Fruit fly (Drosophila melanogaster) whole organism, embryonic: ENCODE data around the gene CG15891.

Source experiments
- Ada2b ChIP-seq: fragments of 200-800 bp; sonication (Bioruptor generic); IDR thresholded peaks from 2 replicates; pipeline ENCODE4 v1.3.6; 2022; ENCODE audit warnings: missing biosample characterization, missing genetic modification characterization
- B-H1 ChIP-seq: fragments of 200-800 bp; sonication (Bioruptor generic); IDR thresholded peaks from 3 replicates; pipeline ENCODE4 v1.3.6; 2022; ENCODE audit warnings: missing biosample characterization, missing genetic modification characterization
- Blimp-1 ChIP-seq: fragments of 200-800 bp; sonication (Bioruptor generic); optimal IDR thresholded peaks from 3 replicates; lab custom pipeline; 2018; ENCODE audit warnings: missing biosample characterization, missing genetic modification characterization, mild to moderate bottlenecking, moderate library complexity, missing genetic modification reagents
- CG10366 ChIP-seq: fragments of 200-800 bp; sonication (Bioruptor generic); IDR thresholded peaks from 2 replicates; pipeline ENCODE4 v1.3.6; 2022; ENCODE audit warnings: missing biosample characterization, missing genetic modification characterization
- CG11456 ChIP-seq: fragments of 200-800 bp; sonication (Bioruptor generic); IDR thresholded peaks from 3 replicates; pipeline ENCODE4 v1.3.6; 2022; ENCODE audit warnings: missing biosample characterization, missing genetic modification characterization
- CG14050 ChIP-seq: fragments of 200-800 bp; sonication (Bioruptor generic); IDR thresholded peaks from 3 replicates; pipeline ENCODE4 v1.3.6; 2022; ENCODE audit warnings: missing biosample characterization, missing genetic modification characterization
- CG15073 ChIP-seq: fragments of 200-800 bp; sonication (Bioruptor generic); optimal IDR thresholded peaks from 2 replicates; lab custom pipeline; 2016; ENCODE audit warnings: missing biosample characterization, missing genetic modification characterization
- CG17328 ChIP-seq: fragments of 200-800 bp; sonication (Bioruptor generic); IDR thresholded peaks from 2 replicates; pipeline ENCODE4 v1.3.6; 2022; ENCODE audit warnings: missing biosample characterization, missing genetic modification characterization
- CG2875 ChIP-seq: fragments of 200-800 bp; sonication (Bioruptor generic); optimal IDR thresholded peaks from 2 replicates; lab custom pipeline; 2017; ENCODE audit warnings: missing biosample characterization, mild to moderate bottlenecking, missing genetic modification characterization, missing genetic modification reagents
- CG32772 ChIP-seq: fragments of 200-800 bp; sonication (Bioruptor generic); IDR thresholded peaks from 2 replicates; pipeline ENCODE4 v1.3.6; 2022; ENCODE audit warnings: missing biosample characterization, missing genetic modification characterization
- CG3281 ChIP-seq: fragments of 200-800 bp; sonication (Bioruptor generic); optimal IDR thresholded peaks from 3 replicates; lab custom pipeline; 2017; ENCODE audit warnings: missing biosample characterization, mild to moderate bottlenecking, missing genetic modification characterization
- CG34224 ChIP-seq: fragments of 200-800 bp; sonication (Bioruptor generic); IDR thresholded peaks from 3 replicates; pipeline ENCODE4 v1.3.6; 2022; ENCODE audit warnings: missing biosample characterization, missing genetic modification characterization; ENCODE audit not compliant: partially characterized antibody
- CG43689 ChIP-seq: fragments of 200-800 bp; sonication (Bioruptor generic); IDR thresholded peaks from 2 replicates; pipeline ENCODE4 v1.3.6; 2022; ENCODE audit warnings: missing biosample characterization, missing genetic modification characterization
- CG4730 ChIP-seq: fragments of 200-800 bp; sonication (Bioruptor generic); IDR thresholded peaks from 2 replicates; pipeline ENCODE4 v1.3.6; 2022; ENCODE audit warnings: missing biosample characterization, missing genetic modification characterization
- CG6175 ChIP-seq: fragments of 200-800 bp; sonication (Bioruptor generic); IDR thresholded peaks from 3 replicates; pipeline ENCODE4 v1.3.6; 2022; ENCODE audit warnings: missing biosample characterization, missing genetic modification characterization
- CG7556 ChIP-seq: fragments of 200-800 bp; sonication (Bioruptor generic); optimal IDR thresholded peaks from 2 replicates; lab custom pipeline; 2017; ENCODE audit warnings: missing biosample characterization, mild to moderate bottlenecking, missing genetic modification characterization
- CG7963 ChIP-seq: fragments of 200-800 bp; sonication (Bioruptor generic); IDR thresholded peaks from 3 replicates; pipeline ENCODE4 v1.3.6; 2022; ENCODE audit warnings: missing biosample characterization, missing genetic modification characterization; ENCODE audit not compliant: partially characterized antibody
- CG8944 ChIP-seq: fragments of 200-800 bp; sonication (Bioruptor generic); optimal IDR thresholded peaks from 3 replicates; lab custom pipeline; 2016; ENCODE audit warnings: missing biosample characterization, missing genetic modification characterization
- CG9817 ChIP-seq: fragments of 200-800 bp; sonication (Bioruptor generic); optimal IDR thresholded peaks from 2 replicates; lab custom pipeline; 2018; ENCODE audit warnings: missing biosample characterization, mild to moderate bottlenecking, missing genetic modification characterization, moderate library complexity
- Camta ChIP-seq: fragments of 200-800 bp; sonication (Bioruptor generic); optimal IDR thresholded peaks from 2 replicates; lab custom pipeline; 2016; ENCODE audit warnings: missing biosample characterization, missing genetic modification characterization
- CoRest ChIP-seq: fragments of 200-800 bp; sonication (Bioruptor generic); optimal IDR thresholded peaks from 3 replicates; lab custom pipeline; 2018; ENCODE audit warnings: missing biosample characterization, mild to moderate bottlenecking, missing genetic modification characterization, moderate library complexity
- Dfd ChIP-seq, 2 experiments: fragments of >200 bp; optimal IDR thresholded peaks; 2 replicates each; lab custom pipeline; 2017; ENCODE audit warnings: missing biosample characterization in 2 of 2, missing genetic modification characterization in 2 of 2
- Dip3 ChIP-seq: fragments of 200-800 bp; sonication (Bioruptor generic); optimal IDR thresholded peaks from 3 replicates; lab custom pipeline; 2016; ENCODE audit warnings: missing biosample characterization, missing genetic modification characterization
- Doc3 ChIP-seq: fragments of 200-800 bp; sonication (Bioruptor generic); IDR thresholded peaks from 3 replicates; pipeline ENCODE4 v1.3.6; 2022; ENCODE audit warnings: missing biosample characterization, missing genetic modification characterization; ENCODE audit not compliant: partially characterized antibody
- Drgx ChIP-seq: fragments of 200-800 bp; sonication (Bioruptor generic); IDR thresholded peaks from 2 replicates; pipeline ENCODE4 v1.3.6; 2022; ENCODE audit warnings: missing biosample characterization, missing genetic modification characterization
- Hey ChIP-seq: fragments of 200-800 bp; sonication (Bioruptor generic); optimal IDR thresholded peaks from 3 replicates; lab custom pipeline; 2018; ENCODE audit warnings: missing biosample characterization, mild to moderate bottlenecking, missing genetic modification characterization
- Jarid2 ChIP-seq: fragments of 200-800 bp; sonication (Bioruptor generic); optimal IDR thresholded peaks from 3 replicates; lab custom pipeline; 2017; ENCODE audit warnings: mild to moderate bottlenecking, missing biosample characterization, missing genetic modification reagents, missing genetic modification characterization
- Mes4 ChIP-seq: fragments of 200-800 bp; sonication (Bioruptor generic); optimal IDR thresholded peaks from 2 replicates; lab custom pipeline; 2016; ENCODE audit warnings: missing biosample characterization, missing genetic modification characterization
- Sox102F ChIP-seq: fragments of 200-800 bp; sonication (Bioruptor generic); optimal IDR thresholded peaks from 2 replicates; lab custom pipeline; 2018; ENCODE audit warnings: missing biosample characterization, mild to moderate bottlenecking, missing genetic modification characterization, moderate library complexity
- Usf ChIP-seq: fragments of 200-800 bp; sonication (Bioruptor generic); optimal IDR thresholded peaks from 2 replicates; lab custom pipeline; 2017; ENCODE audit warnings: missing genotype, missing biosample characterization, missing genetic modification characterization
- cad ChIP-seq: fragments of >200 bp; optimal IDR thresholded peaks from 2 replicates; lab custom pipeline; 2017; ENCODE audit warnings: missing biosample characterization, missing genetic modification characterization
- chif ChIP-seq, 2 experiments: fragments of 200-800 bp; sonication (Bioruptor generic); optimal IDR thresholded peaks; 3 replicates each; lab custom pipeline; 2016; ENCODE audit warnings: missing biosample characterization in 2 of 2, missing genetic modification characterization in 2 of 2
- chn ChIP-seq: fragments of 200-800 bp; sonication (Bioruptor generic); optimal IDR thresholded peaks from 2 replicates; lab custom pipeline; 2016; ENCODE audit warnings: missing biosample characterization, missing genetic modification characterization
- cwo ChIP-seq: fragments of 200-800 bp; sonication (Bioruptor generic); optimal IDR thresholded peaks from 3 replicates; lab custom pipeline; 2017; ENCODE audit warnings: missing biosample characterization, missing genetic modification characterization, mild to moderate bottlenecking, moderate library complexity, missing genetic modification reagents
- dimm ChIP-seq: fragments of 200-800 bp; sonication (Bioruptor generic); IDR thresholded peaks from 2 replicates; pipeline ENCODE4 v1.3.6; 2022; ENCODE audit warnings: missing biosample characterization, missing genetic modification characterization
- gce ChIP-seq: fragments of 200-800 bp; sonication (Bioruptor generic); IDR thresholded peaks from 3 replicates; pipeline ENCODE4 v1.3.6; 2022; ENCODE audit warnings: missing biosample characterization, missing genetic modification characterization
- grn ChIP-seq: fragments of 200-800 bp; sonication (Bioruptor generic); optimal IDR thresholded peaks from 3 replicates; lab custom pipeline; 2017; ENCODE audit warnings: missing biosample characterization, missing genetic modification characterization
- inv ChIP-seq: fragments of 200-800 bp; sonication (Bioruptor generic); IDR thresholded peaks from 2 replicates; pipeline ENCODE4 v1.3.6; 2022; ENCODE audit warnings: missing biosample characterization, missing genetic modification characterization; ENCODE audit not compliant: partially characterized antibody
- lbe ChIP-seq: fragments of 200-800 bp; sonication (Bioruptor generic); optimal IDR thresholded peaks from 2 replicates; lab custom pipeline; 2016; ENCODE audit warnings: missing biosample characterization, mild to moderate bottlenecking, missing genetic modification characterization
- maf-S ChIP-seq: fragments of 200-800 bp; sonication (Bioruptor generic); optimal IDR thresholded peaks from 2 replicates; lab custom pipeline; 2016; ENCODE audit warnings: missing biosample characterization, missing genetic modification characterization
- mirr ChIP-seq: fragments of 200-800 bp; sonication (Bioruptor generic); optimal IDR thresholded peaks from 3 replicates; lab custom pipeline; 2018; ENCODE audit warnings: missing biosample characterization, mild to moderate bottlenecking, missing genetic modification characterization
- nau ChIP-seq: fragments of 200-800 bp; sonication (Bioruptor generic); optimal IDR thresholded peaks from 3 replicates; lab custom pipeline; 2017; ENCODE audit warnings: missing biosample characterization, mild to moderate bottlenecking, missing genetic modification characterization, missing genetic modification reagents
- pan ChIP-seq, 4 experiments: fragments of >200 bp in 3 of 4; fragments of 200-800 bp in 1 of 4; sonication (Bioruptor generic) in 1 of 4; optimal IDR thresholded peaks in 3 of 4; IDR thresholded peaks in 1 of 4; 2 replicates each; pipeline versions ENCODE4 v1.3.6 to Lab custom; 2017 to 2022; ENCODE audit warnings: missing biosample characterization in 2 of 4, missing genetic modification characterization in 2 of 4, mixed read lengths in 1 of 4
- pb ChIP-seq: fragments of 200-800 bp; sonication (Bioruptor generic); optimal IDR thresholded peaks from 3 replicates; lab custom pipeline; 2016; ENCODE audit warnings: missing biosample characterization, missing genetic modification characterization
- ro ChIP-seq: fragments of 200-800 bp; sonication (Bioruptor generic); IDR thresholded peaks from 2 replicates; pipeline ENCODE4 v1.3.6; 2022; ENCODE audit warnings: missing biosample characterization, missing genetic modification characterization
- scrt ChIP-seq: fragments of 200-800 bp; sonication (Bioruptor generic); optimal IDR thresholded peaks from 2 replicates; lab custom pipeline; 2018; ENCODE audit warnings: missing biosample characterization, mild to moderate bottlenecking, missing genetic modification characterization, moderate library complexity
- stwl ChIP-seq: fragments of 200-800 bp; sonication (Bioruptor generic); optimal IDR thresholded peaks from 3 replicates; lab custom pipeline; 2018; ENCODE audit warnings: missing biosample characterization, mild to moderate bottlenecking, missing genetic modification characterization, moderate library complexity
- tio ChIP-seq: fragments of 200-800 bp; sonication (Bioruptor generic); optimal IDR thresholded peaks from 2 replicates; lab custom pipeline; 2017; ENCODE audit warnings: missing biosample characterization, missing genetic modification characterization, inconsistent platforms
- zen2 ChIP-seq: fragments of 200-800 bp; sonication (Bioruptor generic); IDR thresholded peaks from 3 replicates; pipeline ENCODE4 v1.3.6; 2022; ENCODE audit warnings: missing biosample characterization, missing genetic modification characterization; ENCODE audit not compliant: partially characterized antibody

Gene CG15891

dm6 chrX:6278879-6279628 is 16.1 kb downstream of the CG15891 start (continued):
- TF ChIP-seq B-H1 (GFP tag; lab: Robert Waterston, UW) (no peak), mirr (GFP tag; lab: Kevin White, UChicago) (no peak), chif (GFP tag; optimal IDR thresholded peaks at IDR 0.05; lab: Kevin White, UChicago) (no peak), CG10366 (GFP tag; lab: Robert Waterston, UW) (no peak), maf-S (GFP tag; lab: Kevin White, UChicago) (peak; percentile 1), dimm (no peak), scrt (peak; percentile 34), CG9817 (tag; lab: Kevin White, UChicago) (no peak), ro (GFP tag; lab: Robert Waterston, UW) (no peak), Jarid2 (GFP tag; lab: Kevin White, UChicago) (peak; percentile 79), CG7963 (GFP tag; lab: Robert Waterston, UW) (no peak), CG7556 (GFP tag; lab: Kevin White, UChicago) (peak; percentile 22), CG43689 (no peak), Mes4 (GFP tag; lab: Kevin White, UChicago) (peak; percentile 51), Hey (tag; lab: Kevin White, UChicago) (no peak), CG6175 (GFP tag; lab: Robert Waterston, UW) (no peak), pan (optimal IDR thresholded peaks at IDR 0.05; lab: Kevin White, UChicago) (no peak), pan (GFP tag; optimal IDR thresholded peaks at IDR 0.05 in 1 of 2, IDR thresholded peaks at IDR 0.05 in 1 of 2) (no peak), CG32772 (GFP tag; lab: Robert Waterston, UW) (no peak), CG8944 (GFP tag; lab: Kevin White, UChicago) (no peak), CG2875 (GFP tag; lab: Kevin White, UChicago) (no peak), CG3281 (GFP tag; lab: Kevin White, UChicago) (peak; percentile 10), tio (GFP tag; lab: Kevin White, UChicago) (no peak), Dfd (GFP tag; optimal IDR thresholded peaks at IDR 0.05; lab: Kevin White, UChicago) (no peak), CG4730 (GFP tag; lab: Robert Waterston, UW) (no peak), pb (GFP tag; lab: Kevin White, UChicago) (peak; percentile 19), CoRest (tag; lab: Kevin White, UChicago) (no peak), cwo (GFP tag; lab: Kevin White, UChicago) (no peak), lbe (GFP tag; lab: Kevin White, UChicago) (no peak), chn (GFP tag; lab: Kevin White, UChicago) (peak; percentile 1), Blimp-1 (GFP tag; lab: Kevin White, UChicago) (no peak), CG11456 (peak; percentile 45; the same call in 1 of the 3 replicates), grn (no peak), stwl (tag; lab: Kevin White, UChicago) (peak; percentile 36), Doc3 (GFP tag; lab: Robert Waterston, UW) (no peak), CG34224 (GFP tag; lab: Robert Waterston, UW) (0 out of 3 replicates have a peak, but pooled peaks have one; percentile 12), inv (GFP tag; lab: Robert Waterston, UW) (peak; percentile 18; the same call in 1 of the 2 replicates), CG14050 (GFP tag; lab: Robert Waterston, UW) (no peak), zen2 (GFP tag; lab: Robert Waterston, UW) (no peak), Camta (GFP tag; lab: Kevin White, UChicago) (peak; percentile 41), CG17328 (no peak), CG15073 (GFP tag; lab: Kevin White, UChicago) (no peak), Usf (GFP tag; lab: Kevin White, UChicago) (no peak), cad (GFP tag; lab: Kevin White, UChicago) (peak; percentile 27), gce (GFP tag; lab: Robert Waterston, UW) (no peak), Sox102F (GFP tag; lab: Kevin White, UChicago) (no peak), nau (no peak), Dip3 (GFP tag; lab: Kevin White, UChicago) (no peak), Drgx (GFP tag; lab: Robert Waterston, UW) (no peak), Ada2b (GFP tag; lab: Robert Waterston, UW) (no peak)
